Worm (Caenorhabditis elegans): ENCODE data around the gene Y102A11A.3.

The Y102A11A.3 gene

ce11 chrX:2018848-2019247 is at the start of gene Y102A11A.3:
Y102A11A.3 (plus strand) TSS chrX:2019148.
- TF ChIP-seq pqm-1 (tag; optimal IDR thresholded peaks at IDR 0.05), result no peak

- TF ChIP-seq nhr-23 (tag; optimal IDR thresholded peaks at IDR 0.05), result no peak
- no peak for TF ChIP-seq pqm-1 (tag; optimal IDR thresholded peaks at IDR 0.05)
- no peak for TF ChIP-seq fos-1 (tag; optimal IDR thresholded peaks at IDR 0.05)
- no peak for TF ChIP-seq nhr-237 (tag; optimal IDR thresholded peaks at IDR 0.05)
- TF ChIP-seq elt-1 (tag; optimal IDR thresholded peaks at IDR 0.05), result no peak
- TF ChIP-seq mml-1 (tag; optimal IDR thresholded peaks at IDR 0.05), result no peak
- TF ChIP-seq unc-39 (tag; optimal IDR thresholded peaks at IDR 0.05), result no peak
- no peak for TF ChIP-seq pha-4 (tag; optimal IDR thresholded peaks at IDR 0.05)
- no peak for TF ChIP-seq ztf-11 (tag; optimal IDR thresholded peaks at IDR 0.05)
- no peak for TF ChIP-seq nhr-11 (tag; optimal IDR thresholded peaks at IDR 0.05)
- no peak for TF ChIP-seq tbx-2 (tag; optimal IDR thresholded peaks at IDR 0.05)
- TF ChIP-seq ama-1 (optimal IDR thresholded peaks at IDR 0.05), result no peak
- TF ChIP-seq fkh-10 (GFP tag; optimal IDR thresholded peaks at IDR 0.05), result no peak
- no peak for TF ChIP-seq ceh-16 (tag; optimal IDR thresholded peaks at IDR 0.05)
- no peak for TF ChIP-seq daf-12 (tag; optimal IDR thresholded peaks at IDR 0.05)
Observed at ce11 chrX:1969575-1969974, 49.4 kb upstream of the Y102A11A.3 start, which contains the start of gene str-79. str-79 (plus strand) TSS chrX:1969875.

DNA sequence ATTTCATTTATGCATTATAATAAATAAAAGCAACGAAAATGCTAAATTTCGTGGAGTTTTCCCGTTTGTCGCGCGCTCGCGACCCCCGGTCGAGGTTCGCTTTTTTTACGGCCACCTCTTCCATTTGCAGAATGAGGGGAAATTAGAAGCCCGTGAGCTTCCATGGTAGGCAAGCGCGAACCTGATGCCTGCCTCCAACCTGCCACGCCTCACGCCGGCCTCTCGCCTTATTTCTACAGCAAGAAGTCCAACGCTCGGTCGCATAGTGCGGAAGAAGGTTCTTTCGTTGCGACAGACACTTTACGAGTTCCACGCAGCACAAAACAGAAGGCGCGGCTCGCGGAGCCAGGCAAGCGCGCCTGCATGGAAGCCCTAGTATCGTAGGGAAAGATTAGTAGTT is 47.3 kb upstream of the Y102A11A.3 start:
- TF ChIP-seq nhr-67 (tag; optimal IDR thresholded peaks at IDR 0.05) (no peak), ceh-28 (tag; optimal IDR thresholded peaks at IDR 0.05) (no peak), ZK546.5 (tag; optimal IDR thresholded peaks at IDR 0.05) (no peak), pha-4 (tag; optimal IDR thresholded peaks at IDR 0.05) (no peak), fos-1 (tag; optimal IDR thresholded peaks at IDR 0.05) (no peak), nhr-12 (tag; optimal IDR thresholded peaks at IDR 0.05) (no peak), nhr-76 (tag; optimal IDR thresholded peaks at IDR 0.05) (no peak), jun-1 (tag; optimal IDR thresholded peaks at IDR 0.05) (no peak), nhr-77 (tag; optimal IDR thresholded peaks at IDR 0.05) (no peak), mml-1 (tag; optimal IDR thresholded peaks at IDR 0.05) (no peak), sea-2 (GFP tag; optimal IDR thresholded peaks at IDR 0.05) (no peak), ztf-11 (tag; optimal IDR thresholded peaks at IDR 0.05) (no peak)

DNA sequence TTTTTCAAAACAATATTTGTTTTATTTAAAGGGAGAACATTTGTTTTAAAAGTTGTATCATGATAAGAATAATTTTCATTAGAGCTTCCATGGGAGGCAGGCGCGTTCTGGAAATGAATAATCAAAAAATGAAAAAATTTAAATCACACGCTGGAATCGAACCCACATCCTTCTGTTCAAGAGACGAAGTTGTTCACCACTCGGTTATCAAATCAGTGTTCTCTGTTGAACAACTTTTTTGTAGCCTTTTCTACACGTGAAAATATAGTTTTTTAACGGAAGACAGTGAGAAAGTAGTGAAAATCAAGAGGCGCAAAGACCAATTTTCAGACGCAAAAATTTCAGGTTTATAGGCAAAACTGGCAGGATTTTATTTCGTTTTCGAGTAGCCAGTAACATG is 46.2 kb upstream of the Y102A11A.3 start:
- no peak for TF ChIP-seq nhr-12 (tag; optimal IDR thresholded peaks at IDR 0.05)
- TF ChIP-seq elt-1 (tag; optimal IDR thresholded peaks at IDR 0.05), result no peak
- no peak for TF ChIP-seq ceh-16 (tag; optimal IDR thresholded peaks at IDR 0.05)
- TF ChIP-seq nhr-77 (tag; optimal IDR thresholded peaks at IDR 0.05), result no peak

- TF ChIP-seq hmg-11 (tag; optimal IDR thresholded peaks at IDR 0.05), result no peak
- TF ChIP-seq lin-15B (tag; optimal IDR thresholded peaks at IDR 0.05), result no peak
- TF ChIP-seq ceh-82 (tag; optimal IDR thresholded peaks at IDR 0.05), result no peak
- TF ChIP-seq elt-2 (tag; optimal IDR thresholded peaks at IDR 0.05), result no peak
- TF ChIP-seq ceh-9 (tag; optimal IDR thresholded peaks at IDR 0.05), result no peak
- TF ChIP-seq elt-1 (tag; optimal IDR thresholded peaks at IDR 0.05), result no peak
- no peak for TF ChIP-seq jun-1 (tag; optimal IDR thresholded peaks at IDR 0.05)
- no peak for TF ChIP-seq snpc-4 (tag; optimal IDR thresholded peaks at IDR 0.05)
- no peak for TF ChIP-seq nhr-11 (tag; optimal IDR thresholded peaks at IDR 0.05)
- no peak for TF ChIP-seq pqm-1 (tag; optimal IDR thresholded peaks at IDR 0.05)
- TF ChIP-seq skn-1 (tag; optimal IDR thresholded peaks at IDR 0.05), result no peak
- TF ChIP-seq zag-1 (tag; optimal IDR thresholded peaks at IDR 0.05), result no peak
- no peak for TF ChIP-seq mdl-1 (tag; optimal IDR thresholded peaks at IDR 0.05)
- no peak for TF ChIP-seq ceh-28 (tag; optimal IDR thresholded peaks at IDR 0.05)
- TF ChIP-seq tbx-2 (tag; optimal IDR thresholded peaks at IDR 0.05), result no peak
- TF ChIP-seq fos-1 (tag; optimal IDR thresholded peaks at IDR 0.05), result no peak
- TF ChIP-seq nhr-23 (tag; optimal IDR thresholded peaks at IDR 0.05), result no peak
Observed at ce11 chrX:1974699-1975098, 44.2 kb upstream of the Y102A11A.3 start, which contains the start of gene F52D2.5. F52D2.5 (minus strand) TSS chrX:1974799.

- TF ChIP-seq nhr-77 (tag; optimal IDR thresholded peaks at IDR 0.05) (no peak), ceh-16 (tag; optimal IDR thresholded peaks at IDR 0.05) (no peak)
Observed at ce11 chrX:1975692-1976091, 43.3 kb upstream of the Y102A11A.3 start, which contains the start of gene F52D2.6. F52D2.6 (plus strand) TSS chrX:1975992.

ce11 chrX:1977708-1978107 is 41.2 kb upstream of the Y102A11A.3 start, which contains the start of gene F52D2.12:
F52D2.12 (plus strand) TSS chrX:1978014.
- TF ChIP-seq ceh-16 (tag; optimal IDR thresholded peaks at IDR 0.05) (no peak), nhr-11 (tag; optimal IDR thresholded peaks at IDR 0.05) (no peak), daf-12 (tag; optimal IDR thresholded peaks at IDR 0.05) (no peak), aly-2 (tag; optimal IDR thresholded peaks at IDR 0.05) (no peak), jun-1 (tag; optimal IDR thresholded peaks at IDR 0.05) (no peak), pqm-1 (tag; optimal IDR thresholded peaks at IDR 0.05) (no peak)

Measured in whole organism, L3 larva.